Fruit fly (Drosophila melanogaster) whole organism, embryonic: ENCODE data around the gene unc-4.

Source experiments
- Atf3 ChIP-seq: fragments of 200-800 bp; sonication (Bioruptor generic); optimal IDR thresholded peaks from 3 replicates; lab custom pipeline; 2016; ENCODE audit warnings: missing biosample characterization, missing genetic modification characterization
- B-H2 ChIP-seq: fragments of 200-800 bp; sonication (Bioruptor generic); optimal IDR thresholded peaks from 2 replicates; lab custom pipeline; 2018; ENCODE audit warnings: missing biosample characterization, mild to moderate bottlenecking, missing genetic modification characterization
- CG11504 ChIP-seq: fragments of 200-800 bp; sonication (Bioruptor generic); optimal IDR thresholded peaks from 3 replicates; lab custom pipeline; 2019; ENCODE audit warnings: missing biosample characterization, mild to moderate bottlenecking, missing genetic modification characterization, moderate library complexity
- CG14965 ChIP-seq: fragments of 200-800 bp; sonication (Bioruptor generic); optimal IDR thresholded peaks from 2 replicates; lab custom pipeline; 2016; ENCODE audit warnings: missing biosample characterization, missing genetic modification characterization, borderline replicate concordance
- CG15696 ChIP-seq: fragments of 200-800 bp; sonication (Bioruptor generic); optimal IDR thresholded peaks from 2 replicates; lab custom pipeline; 2019; ENCODE audit warnings: missing biosample characterization, mild to moderate bottlenecking, missing genetic modification characterization, moderate library complexity
- CG17385 ChIP-seq: fragments of 200-800 bp; sonication (Bioruptor generic); optimal IDR thresholded peaks from 3 replicates; lab custom pipeline; 2018; ENCODE audit warnings: missing biosample characterization, mild to moderate bottlenecking, missing genetic modification characterization
- CG2202 ChIP-seq: fragments of 200-800 bp; sonication (Bioruptor generic); optimal IDR thresholded peaks from 2 replicates; lab custom pipeline; 2018; ENCODE audit warnings: missing biosample characterization, mild to moderate bottlenecking, missing genetic modification characterization
- CG2889 ChIP-seq: fragments of 200-800 bp; sonication (Bioruptor generic); IDR thresholded peaks from 3 replicates; pipeline ENCODE4 v1.3.6; 2022; ENCODE audit warnings: missing biosample characterization, missing genetic modification characterization
- CG30020 ChIP-seq: fragments of 200-800 bp; optimal IDR thresholded peaks from 2 replicates; lab custom pipeline; 2019; ENCODE audit warnings: missing biosample characterization, mild to moderate bottlenecking, missing genetic modification characterization, moderate library complexity
- CG3163 ChIP-seq: fragments of 200-800 bp; sonication (Bioruptor generic); optimal IDR thresholded peaks from 3 replicates; lab custom pipeline; 2016; ENCODE audit warnings: missing biosample characterization, missing genetic modification characterization
- CG3281 ChIP-seq: fragments of 200-800 bp; sonication (Bioruptor generic); optimal IDR thresholded peaks from 3 replicates; lab custom pipeline; 2017; ENCODE audit warnings: missing biosample characterization, mild to moderate bottlenecking, missing genetic modification characterization
- CG3726 ChIP-seq: fragments of 200-800 bp; sonication (Bioruptor generic); IDR thresholded peaks from 3 replicates; pipeline ENCODE4, ENCODE4 v1.3.6; 2022; ENCODE audit warnings: missing biosample characterization, missing genetic modification characterization
- CG7372 ChIP-seq: fragments of 200-800 bp; sonication (Bioruptor generic); IDR thresholded peaks from 2 replicates; pipeline ENCODE4 v1.3.6; 2022; ENCODE audit warnings: missing biosample characterization, missing genetic modification characterization
- CG7839 ChIP-seq: fragments of 200-800 bp; sonication (Bioruptor generic); optimal IDR thresholded peaks from 3 replicates; lab custom pipeline; 2018; ENCODE audit warnings: missing biosample characterization, mild to moderate bottlenecking, missing genetic modification characterization, moderate library complexity
- CG9609 ChIP-seq: fragments of 200-800 bp; sonication (Bioruptor generic); optimal IDR thresholded peaks from 3 replicates; lab custom pipeline; 2016; ENCODE audit warnings: missing biosample characterization, missing genetic modification characterization
- CHES-1-like ChIP-seq: fragments of 200-800 bp; sonication (Bioruptor generic); optimal IDR thresholded peaks from 2 replicates; lab custom pipeline; 2016; ENCODE audit warnings: missing biosample characterization, missing genetic modification characterization
- Doc3 ChIP-seq: fragments of 200-800 bp; sonication (Bioruptor generic); IDR thresholded peaks from 3 replicates; pipeline ENCODE4 v1.3.6; 2022; ENCODE audit warnings: missing biosample characterization, missing genetic modification characterization; ENCODE audit not compliant: partially characterized antibody
- ERR ChIP-seq: fragments of 200-800 bp; sonication (Bioruptor generic); optimal IDR thresholded peaks from 2 replicates; lab custom pipeline; 2016; ENCODE audit warnings: missing biosample characterization, missing genetic modification characterization
- Fer1 ChIP-seq: fragments of 200-800 bp; sonication (Bioruptor generic); optimal IDR thresholded peaks from 2 replicates; lab custom pipeline; 2017; ENCODE audit warnings: missing biosample characterization, mild to moderate bottlenecking, missing genetic modification characterization
- Hr78 ChIP-seq, 2 experiments: fragments of 200-800 bp in 1 of 2; fragments of >200 bp in 1 of 2; sonication (Bioruptor generic) in 1 of 2; optimal IDR thresholded peaks; 2 replicates each; lab custom pipeline; 2017 to 2019; ENCODE audit warnings: missing biosample characterization in 2 of 2, missing genetic modification characterization in 2 of 2, mild to moderate bottlenecking in 1 of 2, moderate library complexity in 1 of 2
- Meics ChIP-seq: fragments of 200-800 bp; sonication (Bioruptor generic); optimal IDR thresholded peaks from 2 replicates; lab custom pipeline; 2017; ENCODE audit warnings: missing biosample characterization, mild to moderate bottlenecking, missing genetic modification characterization
- NfI ChIP-seq: fragments of 200-800 bp; sonication (Bioruptor generic); optimal IDR thresholded peaks from 3 replicates; lab custom pipeline; 2018; ENCODE audit warnings: missing biosample characterization, mild to moderate bottlenecking, missing genetic modification characterization, moderate library complexity
- TFAM ChIP-seq: fragments of 200-800 bp; sonication (Bioruptor generic); optimal IDR thresholded peaks from 2 replicates; lab custom pipeline; 2017; ENCODE audit warnings: missing biosample characterization, missing genetic modification characterization, inconsistent platforms
- Tbp ChIP-seq: fragments of >200 bp; optimal IDR thresholded peaks from 2 replicates; lab custom pipeline; 2018; ENCODE audit warnings: missing biosample characterization, missing genetic modification characterization
- ac ChIP-seq: fragments of 200-800 bp; sonication (Bioruptor generic); optimal IDR thresholded peaks from 3 replicates; lab custom pipeline; 2017; ENCODE audit warnings: missing biosample characterization, mild to moderate bottlenecking, missing genetic modification characterization
- ash1 ChIP-seq: fragments of 200-800 bp; sonication (Bioruptor generic); optimal IDR thresholded peaks from 2 replicates; lab custom pipeline; 2018; ENCODE audit warnings: missing biosample characterization, mild to moderate bottlenecking, missing genetic modification characterization
- cas ChIP-seq: fragments of 200-800 bp; sonication (Bioruptor generic); IDR thresholded peaks from 2 replicates; pipeline ENCODE4 v1.3.6; 2022; ENCODE audit warnings: missing biosample characterization, missing genetic modification characterization
- cg ChIP-seq: fragments of 200-800 bp; sonication (Bioruptor generic); optimal IDR thresholded peaks from 3 replicates; lab custom pipeline; 2019; ENCODE audit warnings: missing biosample characterization, mild to moderate bottlenecking, missing genetic modification characterization, moderate library complexity
- chif ChIP-seq, 2 experiments: fragments of 200-800 bp; sonication (Bioruptor generic); optimal IDR thresholded peaks; 3 replicates each; lab custom pipeline; 2016; ENCODE audit warnings: missing biosample characterization in 2 of 2, missing genetic modification characterization in 2 of 2
- dimm ChIP-seq: fragments of 200-800 bp; sonication (Bioruptor generic); IDR thresholded peaks from 2 replicates; pipeline ENCODE4 v1.3.6; 2022; ENCODE audit warnings: missing biosample characterization, missing genetic modification characterization
- dpn ChIP-seq, 2 experiments: fragments of 200-800 bp; sonication (Bioruptor generic); optimal IDR thresholded peaks; 3 replicates each; lab custom pipeline; 2016; ENCODE audit warnings: missing biosample characterization in 2 of 2, missing genetic modification characterization in 2 of 2
- exex ChIP-seq: fragments of 200-800 bp; sonication (Bioruptor generic); optimal IDR thresholded peaks from 4 replicates; lab custom pipeline; 2018; ENCODE audit warnings: missing biosample characterization, mild to moderate bottlenecking, missing genetic modification characterization, moderate library complexity
- gfzf ChIP-seq: fragments of 200-800 bp; sonication (Bioruptor generic); optimal IDR thresholded peaks from 2 replicates; lab custom pipeline; 2016; ENCODE audit warnings: missing biosample characterization, mild to moderate bottlenecking, missing genetic modification characterization, moderate library complexity
- ham ChIP-seq: fragments of 200-800 bp; sonication (Bioruptor generic); IDR thresholded peaks from 2 replicates; pipeline ENCODE4 v1.3.6; 2022; ENCODE audit warnings: missing biosample characterization, missing genetic modification characterization
- hkb ChIP-seq, 2 experiments: fragments of 200-800 bp in 1 of 2; fragments of >200 bp in 1 of 2; sonication (Bioruptor generic) in 1 of 2; IDR thresholded peaks in 1 of 2; optimal IDR thresholded peaks in 1 of 2; 2 replicates each; pipeline versions ENCODE4 v1.3.6 to Lab custom; 2017 to 2022; ENCODE audit warnings: missing biosample characterization in 1 of 2, missing genetic modification characterization in 1 of 2
- hth ChIP-seq: fragments of >200 bp; optimal IDR thresholded peaks from 2 replicates; lab custom pipeline; 2017; ENCODE audit warnings: inconsistent platforms
- inv ChIP-seq: fragments of 200-800 bp; sonication (Bioruptor generic); IDR thresholded peaks from 2 replicates; pipeline ENCODE4 v1.3.6; 2022; ENCODE audit warnings: missing biosample characterization, missing genetic modification characterization; ENCODE audit not compliant: partially characterized antibody
- jing ChIP-seq: fragments of 200-800 bp; sonication (Bioruptor generic); optimal IDR thresholded peaks from 2 replicates; lab custom pipeline; 2018; ENCODE audit warnings: missing biosample characterization, mild to moderate bottlenecking, missing genetic modification characterization
- mld ChIP-seq: fragments of 200-800 bp; sonication (Bioruptor generic); IDR thresholded peaks from 3 replicates; pipeline ENCODE4 v1.3.6; 2022; ENCODE audit warnings: missing biosample characterization, missing genetic modification characterization; ENCODE audit not compliant: partially characterized antibody
- nom ChIP-seq: fragments of 200-800 bp; sonication (Bioruptor generic); optimal IDR thresholded peaks from 2 replicates; lab custom pipeline; 2017; ENCODE audit warnings: missing biosample characterization, missing genetic modification characterization, mild to moderate bottlenecking, moderate library complexity, missing genetic modification reagents
- peb ChIP-seq: fragments of 200-800 bp; sonication (Bioruptor generic); IDR thresholded peaks from 2 replicates; pipeline ENCODE4 v1.3.6; 2022; ENCODE audit warnings: missing biosample characterization, missing genetic modification characterization
- phol ChIP-seq: fragments of 200-800 bp; sonication (Bioruptor generic); optimal IDR thresholded peaks from 3 replicates; lab custom pipeline; 2018; ENCODE audit warnings: missing biosample characterization, mild to moderate bottlenecking, missing genetic modification characterization, moderate library complexity
- row ChIP-seq: fragments of 200-800 bp; sonication (Bioruptor generic); IDR thresholded peaks from 3 replicates; pipeline ENCODE4 v1.3.6; 2022; ENCODE audit warnings: missing biosample characterization, missing genetic modification characterization
- sd ChIP-seq: fragments of 200-800 bp; sonication (Bioruptor generic); optimal IDR thresholded peaks from 3 replicates; lab custom pipeline; 2018; ENCODE audit warnings: missing biosample characterization, mild to moderate bottlenecking, missing genetic modification characterization, moderate library complexity
- sens ChIP-seq: fragments of 200-800 bp; sonication (Bioruptor generic); peaks from one replicate; lab custom pipeline; 2016; ENCODE audit warnings: missing biosample characterization, missing genetic modification characterization
- sna ChIP-seq: fragments of 200-800 bp; sonication (Bioruptor generic); IDR thresholded peaks from 2 replicates; pipeline ENCODE4 v1.3.6; 2022; ENCODE audit warnings: missing biosample characterization, missing genetic modification characterization; ENCODE audit not compliant: partially characterized antibody
- sob ChIP-seq: fragments of 200-800 bp; sonication (Bioruptor generic); IDR thresholded peaks from 2 replicates; pipeline ENCODE4 v1.3.6; 2022; ENCODE audit warnings: missing biosample characterization, missing genetic modification characterization
- sqz ChIP-seq: fragments of 200-800 bp; sonication (Bioruptor generic); optimal IDR thresholded peaks from 3 replicates; lab custom pipeline; 2018; ENCODE audit warnings: missing biosample characterization, mild to moderate bottlenecking, missing genetic modification characterization
- tgo ChIP-seq: fragments of 200-800 bp; sonication (Bioruptor generic); IDR thresholded peaks from 3 replicates; pipeline ENCODE4 v1.3.6; 2022; ENCODE audit warnings: missing biosample characterization, missing genetic modification characterization
- tll ChIP-seq, 2 experiments: fragments of 200-800 bp in 1 of 2; fragments of >200 bp in 1 of 2; sonication (Bioruptor generic) in 1 of 2; optimal IDR thresholded peaks; 2 replicates each; lab custom pipeline; 2017 to 2019; ENCODE audit warnings: missing biosample characterization in 2 of 2, missing genetic modification characterization in 2 of 2, mild to moderate bottlenecking in 1 of 2, moderate library complexity in 1 of 2
- z ChIP-seq: fragments of 200-800 bp; sonication (Bioruptor generic); IDR thresholded peaks from 3 replicates; pipeline ENCODE4 v1.3.6; 2022; ENCODE audit warnings: missing biosample characterization, missing genetic modification characterization

The unc-4 gene

dm6 chrX:17745705-17746416 is 22.5 kb upstream of the unc-4 start:
- TF ChIP-seq Tbp (GFP tag; lab: Kevin White, UChicago) (no peak), sqz (peak; percentile 18), CG14965 (GFP tag; lab: Kevin White, UChicago) (no peak), ash1 (GFP tag; lab: Kevin White, UChicago) (no peak), CG7839 (tag; lab: Kevin White, UChicago) (no peak), dimm (no peak), TFAM (GFP tag; lab: Kevin White, UChicago) (no peak), CG3281 (GFP tag; lab: Kevin White, UChicago) (no peak), ERR (GFP tag; lab: Kevin White, UChicago) (no peak), CG2889 (GFP tag; lab: Robert Waterston, UW) (no peak), Atf3 (no peak), inv (GFP tag; lab: Robert Waterston, UW) (no peak), CHES-1-like (no peak), tgo (no peak), B-H2 (GFP tag; lab: Kevin White, UChicago) (no peak), phol (tag; lab: Kevin White, UChicago) (no peak), ham (GFP tag; lab: Robert Waterston, UW) (no peak), sd (tag; lab: Kevin White, UChicago) (peak; percentile 15), Meics (GFP tag; lab: Kevin White, UChicago) (no peak), row (no peak), CG3163 (no peak), CG15696 (tag; lab: Kevin White, UChicago) (no peak), sob (GFP tag; lab: Robert Waterston, UW) (no peak), mld (no peak), hkb (optimal IDR thresholded peaks at IDR 0.05; lab: Kevin White, UChicago) (no peak), hkb (GFP tag; IDR thresholded peaks at IDR 0.05; lab: Robert Waterston, UW) (no peak), nom (peak; percentile 38), Doc3 (no peak), ac (GFP tag; lab: Kevin White, UChicago) (peak; percentile 82), sens (peak; percentile 23), peb (GFP tag; lab: Robert Waterston, UW) (no peak)
- TF ChIP-seq, all 482 proteins: peak for 5

DNA sequence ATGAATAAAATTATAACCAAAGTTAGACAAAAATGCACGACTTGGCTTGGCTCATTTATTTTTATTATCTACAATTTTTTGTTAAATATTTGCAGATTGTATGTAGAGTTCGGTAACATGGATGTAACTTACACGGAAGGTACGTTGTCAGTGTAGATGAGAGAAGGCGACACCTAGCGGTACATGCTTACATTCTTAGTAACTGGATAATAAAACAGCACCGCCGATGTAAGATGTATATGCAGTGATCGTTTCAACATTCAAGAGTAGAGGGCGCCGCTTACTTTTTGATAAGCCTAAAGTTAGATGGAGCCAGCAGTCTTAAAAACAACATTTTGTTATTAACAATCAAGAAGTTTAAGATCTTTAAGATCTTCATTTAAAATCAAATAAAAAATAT is 16.7 kb upstream of the unc-4 start:
- TF ChIP-seq CG7372 (GFP tag; lab: Robert Waterston, UW) (no peak), CG3726 (no peak), tll (GFP tag; optimal IDR thresholded peaks at IDR 0.05; lab: Kevin White, UChicago) (no peak), CG11504 (tag; lab: Kevin White, UChicago) (peak; percentile 48), chif (GFP tag; optimal IDR thresholded peaks at IDR 0.05; lab: Kevin White, UChicago) (peak; percentile 26 to 67), cas (GFP tag; lab: Robert Waterston, UW) (no peak), sna (no peak), dimm (no peak), jing (GFP tag; lab: Kevin White, UChicago) (no peak), dpn (GFP tag; optimal IDR thresholded peaks at IDR 0.05; lab: Kevin White, UChicago) (peak; percentile 59 to 64), gfzf (GFP tag; lab: Kevin White, UChicago) (no peak), hth (lab: Kevin White, UChicago) (no peak), cg (GFP tag; lab: Kevin White, UChicago) (no peak), exex (tag; lab: Kevin White, UChicago) (no peak), CG30020 (tag; lab: Kevin White, UChicago) (no peak), Hr78 (GFP tag; optimal IDR thresholded peaks at IDR 0.05; lab: Kevin White, UChicago) (no peak), NfI (GFP tag; lab: Kevin White, UChicago) (peak; percentile 27), CG9609 (GFP tag; lab: Kevin White, UChicago) (peak; percentile 39), z (GFP tag; lab: Robert Waterston, UW) (no peak), CG17385 (no peak), CG2202 (no peak), Fer1 (GFP tag; lab: Kevin White, UChicago) (no peak)
